Fruit fly (Drosophila melanogaster) whole organism, wandering third instar larva: ENCODE data around the gene CG31233.

Experiments used
- CG32264 ChIP-seq: fragments of 200-800 bp; sonication (Bioruptor generic); optimal IDR thresholded peaks from 2 replicates; lab custom pipeline; 2016; ENCODE audit warnings: missing biosample characterization, missing genetic modification characterization
- CrebA ChIP-seq: fragments of 200-800 bp; sonication (Bioruptor generic); optimal IDR thresholded peaks from 2 replicates; lab custom pipeline; 2016; ENCODE audit warnings: missing biosample characterization, mild to moderate bottlenecking, missing genetic modification characterization, borderline replicate concordance
- Hnf4 ChIP-seq: fragments of 200-800 bp; sonication (Bioruptor generic); optimal IDR thresholded peaks from 2 replicates; lab custom pipeline; 2016; ENCODE audit warnings: missing biosample characterization, mild to moderate bottlenecking, missing genetic modification characterization
- Hr78 ChIP-seq: fragments of >200 bp; optimal IDR thresholded peaks from 2 replicates; lab custom pipeline; 2017; ENCODE audit warnings: missing biosample characterization, missing genetic modification characterization
- br ChIP-seq: fragments of 200-800 bp; sonication (Bioruptor generic); optimal IDR thresholded peaks from 2 replicates; lab custom pipeline; 2016; ENCODE audit warnings: missing biosample characterization, missing genetic modification characterization
- brk ChIP-seq: fragments of 200-800 bp; sonication (Bioruptor generic); optimal IDR thresholded peaks from 2 replicates; lab custom pipeline; 2016; ENCODE audit warnings: missing biosample characterization, mild to moderate bottlenecking, missing genetic modification characterization
- dmrt93B ChIP-seq: fragments of 200-800 bp; sonication (Bioruptor generic); optimal IDR thresholded peaks from 2 replicates; lab custom pipeline; 2018; ENCODE audit warnings: missing biosample characterization, mild to moderate bottlenecking, missing genetic modification characterization
- fru ChIP-seq: fragments of 200-800 bp; sonication (Bioruptor generic); optimal IDR thresholded peaks from 3 replicates; lab custom pipeline; 2016; ENCODE audit warnings: missing biosample characterization, mild to moderate bottlenecking, missing genetic modification characterization
- h ChIP-seq: fragments of 200-800 bp; sonication (Bioruptor generic); optimal IDR thresholded peaks from 3 replicates; lab custom pipeline; 2016; ENCODE audit warnings: missing biosample characterization, mild to moderate bottlenecking, missing genetic modification characterization
- jim ChIP-seq: fragments of 175-275, 200-325 bp; sonication (Bioruptor generic); optimal IDR thresholded peaks from 2 replicates; lab custom pipeline; 2016; ENCODE audit warnings: missing biosample characterization, mild to moderate bottlenecking, missing genetic modification characterization
- psq ChIP-seq: fragments of 200-800 bp; sonication (Bioruptor generic); optimal IDR thresholded peaks from 3 replicates; lab custom pipeline; 2017; ENCODE audit warnings: missing biosample characterization, mild to moderate bottlenecking, missing genetic modification characterization, moderate library complexity
- usp ChIP-seq: fragments of >200 bp; optimal IDR thresholded peaks from 2 replicates; lab custom pipeline; 2017; ENCODE audit warnings: missing biosample characterization, missing genetic modification characterization

dm6 chr3R:21719934-21720431 is 29.7 kb upstream of the CG31233 start:
- TF ChIP-seq Hnf4 (peak; percentile 69), Hr78 (GFP tag; lab: Kevin White, UChicago) (no peak), CG32264 (GFP tag; lab: Kevin White, UChicago) (peak; percentile 47), jim (GFP tag; lab: Kevin White, UChicago) (no peak), dmrt93B (GFP tag; lab: Kevin White, UChicago) (peak; percentile 54), psq (GFP tag; lab: Kevin White, UChicago) (peak; percentile 77), brk (GFP tag; lab: Kevin White, UChicago) (peak; percentile 52), fru (GFP tag; lab: Kevin White, UChicago) (peak; percentile 65), CrebA (GFP tag; lab: Kevin White, UChicago) (no peak), br (GFP tag; lab: Kevin White, UChicago) (peak; percentile 65), h (GFP tag; lab: Kevin White, UChicago) (peak; percentile 76), usp (GFP tag; lab: Kevin White, UChicago) (no peak)
